Worm (Caenorhabditis elegans) whole organism, L4 larva: ENCODE measurements around the gene trx-5.

ENCODE experiments used
- F37D6.2 ChIP-seq: sonication (generic microtip); optimal IDR thresholded peaks from 2 replicates; lab custom pipeline; 2016; ENCODE audit warnings: mild to moderate bottlenecking, missing genetic modification characterization, missing compliant biosample characterization
- ZK546.5 ChIP-seq, 2 experiments: sonication (generic microtip); optimal IDR thresholded peaks; 2 replicates each; lab custom pipeline; 2017; ENCODE audit warnings: missing biosample characterization in 2 of 2, missing genetic modification characterization in 2 of 2
- attf-4 ChIP-seq: sonication (generic microtip); optimal IDR thresholded peaks from 3 replicates; lab custom pipeline; 2017; ENCODE audit warnings: missing biosample characterization, missing genetic modification characterization
- ces-1 ChIP-seq: fragments of 150-350 bp; sonication (generic microtip); optimal IDR thresholded peaks from 4 replicates; lab custom pipeline; 2014; ENCODE audit warnings: missing biosample characterization, missing genetic modification reagents, missing genetic modification characterization
- ctbp-1 ChIP-seq: fragments of 200-800 bp; sonication (Bioruptor generic); IDR thresholded peaks from 2 replicates; pipeline ENCODE4 v1.3.6; 2022; ENCODE audit warnings: missing genetic modification reagents, missing genetic modification characterization, missing compliant biosample characterization
- fkh-10 ChIP-seq: fragments of 150-350 bp; optimal IDR thresholded peaks from 2 replicates; lab custom pipeline; 2014; ENCODE audit warnings: missing biosample characterization, missing genetic modification reagents, missing genetic modification characterization
- fos-1 ChIP-seq: fragments of 150-350 bp; optimal IDR thresholded peaks from 2 replicates; lab custom pipeline; 2014; ENCODE audit warnings: missing biosample characterization, missing genetic modification characterization
- nhr-10 ChIP-seq: fragments of 150-350 bp; optimal IDR thresholded peaks from 2 replicates; lab custom pipeline; 2014; ENCODE audit warnings: missing biosample characterization, missing genetic modification characterization
- nhr-25 ChIP-seq: sonication (generic microtip); optimal IDR thresholded peaks from 2 replicates; lab custom pipeline; 2017; ENCODE audit warnings: missing genetic modification characterization, mild to moderate bottlenecking, missing compliant biosample characterization, antibody characterized with exemption, moderate library complexity, borderline replicate concordance; ENCODE audit not compliant: insufficient read depth
- snpc-4 ChIP-seq: fragments of 150-350 bp; optimal IDR thresholded peaks from 2 replicates; lab custom pipeline; 2014; ENCODE audit warnings: missing biosample characterization, missing genetic modification characterization
- unc-130 ChIP-seq: sonication (generic microtip); optimal IDR thresholded peaks from 2 replicates; lab custom pipeline; 2016; ENCODE audit warnings: missing genetic modification reagents, missing genetic modification characterization, missing compliant biosample characterization
- unc-62 ChIP-seq, 3 experiments: fragments of 150-350 bp in 1 of 3; sonication (generic microtip); optimal IDR thresholded peaks in 2 of 3; peaks in 1 of 3; 1 replicate in 1 of 3; 2 replicates in 2 of 3; lab custom pipeline; 2014 to 2017; ENCODE audit warnings: missing biosample characterization in 3 of 3, missing genetic modification characterization in 3 of 3, missing genetic modification reagents in 3 of 3, missing genotype in 1 of 3

- TF ChIP-seq unc-62 (GFP tag; optimal IDR thresholded peaks at IDR 0.05 in 1 of 2; lab: Kevin White, UChicago) (peak in 1 of 2 experiments; percentile 23), unc-62 (tag; optimal IDR thresholded peaks at IDR 0.05; lab: Kevin White, UChicago) (no peak), F37D6.2 (tag; lab: Kevin White, UChicago) (no peak), nhr-10 (tag; lab: Kevin White, UChicago) (no peak), ZK546.5 (tag; optimal IDR thresholded peaks at IDR 0.05; lab: Kevin White, UChicago) (no peak), fos-1 (no peak), fkh-10 (GFP tag; lab: Kevin White, UChicago) (no peak), attf-4 (tag; lab: Kevin White, UChicago) (no peak), ctbp-1 (no peak), snpc-4 (tag; lab: Kevin White, UChicago) (no peak), nhr-25 (tag; lab: Kevin White, UChicago) (no peak), ces-1 (GFP tag; lab: Kevin White, UChicago) (no peak), unc-130 (no peak)
These were observed 35.1 kb downstream of the trx-5 start, which contains the start of gene sru-27 for ce11 chrV:1499140-1499539.
